Worm (Caenorhabditis elegans): ENCODE results near the gene zipt-3.

DNA sequence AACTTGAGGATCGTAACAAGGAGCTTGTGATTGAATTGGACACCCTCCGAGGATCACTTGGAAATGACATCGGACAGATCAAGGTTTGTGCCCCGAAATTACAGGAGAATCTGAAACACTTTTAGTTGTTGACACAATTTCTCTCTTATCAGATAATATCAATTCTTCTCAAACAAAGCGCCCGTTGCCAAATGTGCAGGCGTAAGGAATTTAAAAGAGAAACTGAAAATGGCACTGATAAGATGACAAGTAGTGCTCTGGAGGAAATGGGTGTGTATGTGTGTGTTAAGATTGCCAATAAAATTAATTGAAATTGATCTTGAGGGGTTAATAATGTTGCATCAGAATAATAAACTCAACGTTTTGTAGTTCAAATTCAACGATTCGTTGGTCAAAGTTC is 33.4 kb downstream of the zipt-3 start:
- TF ChIP-seq ceh-82 (tag; optimal IDR thresholded peaks at IDR 0.05) (no peak), ztf-11 (tag; optimal IDR thresholded peaks at IDR 0.05) (no peak), mdl-1 (tag; optimal IDR thresholded peaks at IDR 0.05) (no peak), unc-62 (GFP tag; optimal IDR thresholded peaks at IDR 0.05 in 1 of 2) (no peak), unc-62 (tag; optimal IDR thresholded peaks at IDR 0.05) (no peak), lin-15B (tag; optimal IDR thresholded peaks at IDR 0.05) (no peak), dmd-8 (GFP tag; IDR thresholded peaks at IDR 0.05) (no peak), mep-1 (tag; optimal IDR thresholded peaks at IDR 0.05) (no peak), F44E2.7 (GFP tag; IDR thresholded peaks at IDR 0.05) (no peak), nhr-6 (tag; optimal IDR thresholded peaks at IDR 0.05) (no peak), lin-13 (GFP tag; optimal IDR thresholded peaks at IDR 0.05) (no peak), lin-29 (GFP tag; IDR thresholded peaks at IDR 0.05) (no peak)

Data from whole organism, L4 larva.